Fruit fly (Drosophila melanogaster): ENCODE measurements around the gene Gba1a.

The Gba1a gene

dm6 chr3R:23652525-23653108 lies 47.8 kb upstream of the Gba1a start (continued):
- TF ChIP-seq CG15269 (tag; optimal IDR thresholded peaks at IDR 0.05) (peak; percentile 78), zf30C (GFP tag; optimal IDR thresholded peaks at IDR 0.05) (no peak), Ada2b (GFP tag; IDR thresholded peaks at IDR 0.05) (peak; percentile 3; the same call in 1 of the 2 replicates), ewg (GFP tag; optimal IDR thresholded peaks at IDR 0.05) (no peak), CG4360 (GFP tag; IDR thresholded peaks at IDR 0.05) (no peak), Sry-β (GFP tag; optimal IDR thresholded peaks at IDR 0.05) (no peak), Hr51 (GFP tag; optimal IDR thresholded peaks at IDR 0.05) (peak; percentile 15 to 56), ftz-f1 (GFP tag; optimal IDR thresholded peaks at IDR 0.05) (no peak), CG34376 (GFP tag; optimal IDR thresholded peaks at IDR 0.05) (peak; percentile 30), Sry-δ (GFP tag; optimal IDR thresholded peaks at IDR 0.05) (peak; percentile 18), ab (GFP tag; optimal IDR thresholded peaks at IDR 0.05) (no peak), CG7928 (GFP tag; optimal IDR thresholded peaks at IDR 0.05) (peak; percentile 68), CG17359 (tag; optimal IDR thresholded peaks at IDR 0.05) (peak; percentile 25), cad (GFP tag; optimal IDR thresholded peaks at IDR 0.05) (no peak), sug (tag; optimal IDR thresholded peaks at IDR 0.05) (peak; percentile 51), inv (GFP tag; IDR thresholded peaks at IDR 0.05; ENCODE audit: partially characterized antibody) (no peak), CG17568 (GFP tag; optimal IDR thresholded peaks at IDR 0.05) (peak; percentile 65), dimm (GFP tag; IDR thresholded peaks at IDR 0.05) (no peak), Myb (GFP tag; optimal IDR thresholded peaks at IDR 0.05) (no peak), nau (GFP tag; optimal IDR thresholded peaks at IDR 0.05) (peak; percentile 81), ase (GFP tag; IDR thresholded peaks at IDR 0.05) (no peak), CG31365 (tag; optimal IDR thresholded peaks at IDR 0.05) (peak; percentile 16), Usf (GFP tag; optimal IDR thresholded peaks at IDR 0.05) (peak; percentile 15), Rx (GFP tag; IDR thresholded peaks at IDR 0.05) (no peak), Aef1 (GFP tag; IDR thresholded peaks at IDR 0.05) (no peak), CG7987 (GFP tag; optimal IDR thresholded peaks at IDR 0.05) (peak; percentile 80), CG3281 (GFP tag; optimal IDR thresholded peaks at IDR 0.05) (peak; percentile 88), ems (GFP tag; optimal IDR thresholded peaks at IDR 0.05) (peak; percentile 37), CG10979 (tag; optimal IDR thresholded peaks at IDR 0.05) (no peak), CG2116 (GFP tag; optimal IDR thresholded peaks at IDR 0.05) (peak; percentile 24), chinmo (GFP tag; IDR thresholded peaks at IDR 0.05; ENCODE audit: partially characterized antibody) (no peak), schlank (tag; optimal IDR thresholded peaks at IDR 0.05) (peak; percentile 83), CG17361 (GFP tag; IDR thresholded peaks at IDR 0.05) (peak; percentile 28; the same call in 1 of the 3 replicates), fd102C (GFP tag; optimal IDR thresholded peaks at IDR 0.05) (no peak), twi (tag; optimal IDR thresholded peaks at IDR 0.05) (no peak), Rfx (GFP tag; IDR thresholded peaks at IDR 0.05) (peak; percentile 82), CG8765 (GFP tag; IDR thresholded peaks at IDR 0.05) (no peak), tin (GFP tag; optimal IDR thresholded peaks at IDR 0.05) (no peak), CG14014 (GFP tag; IDR thresholded peaks at IDR 0.05) (peak; percentile 69; the same call in 1 of the 2 replicates), chm (GFP tag; IDR thresholded peaks at IDR 0.05) (no peak), gro (GFP tag; optimal IDR thresholded peaks at IDR 0.05) (peak; percentile 53), dmrt99B (tag; optimal IDR thresholded peaks at IDR 0.05) (peak; percentile 40), bbx (GFP tag; IDR thresholded peaks at IDR 0.05; ENCODE audit: partially characterized antibody) (no peak), bab2 (GFP tag; optimal IDR thresholded peaks at IDR 0.05) (peak; percentile 55), BEAF-32 (GFP tag; optimal IDR thresholded peaks at IDR 0.05) (no peak), CG1792 (GFP tag; optimal IDR thresholded peaks at IDR 0.05) (peak; percentile 14), CG18262 (tag; optimal IDR thresholded peaks at IDR 0.05) (no peak), CG8281 (tag; optimal IDR thresholded peaks at IDR 0.05) (peak; percentile 54), Side (GFP tag; optimal IDR thresholded peaks at IDR 0.05) (peak; percentile 61), tgo (GFP tag; IDR thresholded peaks at IDR 0.05) (no peak)
